Worm (Caenorhabditis elegans) whole organism, mixed stage, embryonic: ENCODE results near the gene K07C5.13.

ENCODE experiments used
- cnd-1 ChIP-seq: fragments of 200-800 bp; sonication (Bioruptor generic); optimal IDR thresholded peaks from 2 replicates; lab custom pipeline; 2018; ENCODE audit warnings: mild to moderate bottlenecking, missing genetic modification characterization, missing compliant biosample characterization
- elt-3 ChIP-seq: fragments of 150-350 bp; optimal IDR thresholded peaks from 2 replicates; lab custom pipeline; 2014; ENCODE audit warnings: missing biosample characterization, missing genetic modification characterization
- lsy-2 ChIP-seq: fragments of 150-350 bp; optimal IDR thresholded peaks from 2 replicates; lab custom pipeline; 2014; ENCODE audit warnings: missing biosample characterization, missing genetic modification characterization
- mls-2 ChIP-seq: sonication (generic microtip); optimal IDR thresholded peaks from 2 replicates; lab custom pipeline; 2016; ENCODE audit warnings: mild to moderate bottlenecking, missing genetic modification characterization, moderate library complexity, missing compliant biosample characterization
- nhr-28 ChIP-seq: fragments of 150-350 bp; optimal IDR thresholded peaks from 2 replicates; lab custom pipeline; 2014; ENCODE audit warnings: missing biosample characterization, missing genetic modification characterization
- nhr-76 ChIP-seq: sonication (generic microtip); optimal IDR thresholded peaks from 2 replicates; lab custom pipeline; 2017; ENCODE audit warnings: missing biosample characterization, missing genetic modification characterization
- sem-2 ChIP-seq: fragments of 200-800 bp; sonication (Bioruptor generic); optimal IDR thresholded peaks from 2 replicates; lab custom pipeline; 2018; ENCODE audit warnings: mild to moderate bottlenecking, missing genetic modification characterization, missing compliant biosample characterization
- unc-39 ChIP-seq: fragments of 150-350 bp; optimal IDR thresholded peaks from 2 replicates; lab custom pipeline; 2014; ENCODE audit warnings: missing biosample characterization, missing genetic modification characterization
- ztf-11 ChIP-seq: fragments of 150-350 bp; optimal IDR thresholded peaks from 2 replicates; lab custom pipeline; 2014; ENCODE audit warnings: missing biosample characterization, missing genetic modification characterization

DNA sequence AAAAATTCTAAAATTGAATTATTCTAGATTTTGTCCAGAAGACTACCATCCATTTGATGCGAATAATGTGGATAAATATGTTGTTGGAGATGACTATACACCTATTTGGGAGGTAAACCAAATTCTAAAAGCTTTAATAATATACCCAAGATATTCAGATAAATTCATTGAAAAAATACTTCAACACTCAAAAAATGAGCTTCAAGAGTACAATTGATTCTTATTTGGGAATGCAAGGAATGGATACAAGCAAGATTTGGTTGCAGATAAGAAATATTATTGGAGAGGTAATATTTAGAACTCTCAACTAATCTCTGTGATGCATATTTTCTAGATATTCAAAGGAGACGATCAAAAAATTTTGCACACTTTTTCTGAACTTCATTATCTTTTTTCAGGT lies 18.3 kb downstream of the K07C5.13 start:
- no peak for TF ChIP-seq nhr-28 (tag; lab: Kevin White, UChicago)
- TF ChIP-seq unc-39 = no peak
- TF ChIP-seq lsy-2 (tag; lab: Kevin White, UChicago) = no peak
- TF ChIP-seq ztf-11 (tag; lab: Kevin White, UChicago) = no peak
- no peak for TF ChIP-seq elt-3 (tag; lab: Kevin White, UChicago)
- TF ChIP-seq cnd-1 (tag; lab: Kevin White, UChicago) = no peak
- TF ChIP-seq nhr-76 = no peak
- TF ChIP-seq sem-2 = no peak
- no peak for TF ChIP-seq mls-2 (tag; lab: Kevin White, UChicago)
